Worm (Caenorhabditis elegans) whole organism, L4 larva: ENCODE results near the gene Y47D3A.21.

Experiments
- F26F4.8 ChIP-seq: fragments of 200-800 bp; sonication (Bioruptor generic); conservative IDR thresholded peaks from 2 replicates; pipeline ENCODE4 v1.3.6; 2022; ENCODE audit warnings: missing genetic modification characterization, missing compliant biosample characterization
- F49E8.2 ChIP-seq: sonication (generic microtip); optimal IDR thresholded peaks from 2 replicates; lab custom pipeline; 2016; ENCODE audit warnings: missing compliant biosample characterization, mild to moderate bottlenecking, missing genetic modification characterization, borderline replicate concordance
- T20F7.1 ChIP-seq: fragments of 200-800 bp; sonication (Bioruptor generic); optimal IDR thresholded peaks from 2 replicates; lab custom pipeline; 2018; ENCODE audit warnings: mild to moderate bottlenecking, missing genetic modification characterization, missing compliant biosample characterization
- T26A8.4 ChIP-seq: fragments of 200-800 bp; sonication (Bioruptor generic); IDR thresholded peaks from 2 replicates; pipeline ENCODE4 v1.3.6; 2022; ENCODE audit warnings: missing genetic modification characterization, missing compliant biosample characterization
- Y105C5A.15 ChIP-seq: fragments of 200-800 bp; sonication (Bioruptor generic); IDR thresholded peaks from 2 replicates; pipeline ENCODE4 v1.3.6; 2022; ENCODE audit warnings: missing genetic modification characterization, missing compliant biosample characterization
- Y48G9A.11 ChIP-seq: fragments of 200-800 bp; sonication (Bioruptor generic); IDR thresholded peaks from 2 replicates; pipeline ENCODE4 v1.3.6; 2022; ENCODE audit warnings: missing genetic modification reagents, missing genetic modification characterization, missing compliant biosample characterization
- ZK337.2 ChIP-seq: fragments of 200-800 bp; sonication (Bioruptor generic); IDR thresholded peaks from 2 replicates; pipeline ENCODE4 v1.3.6; 2022; ENCODE audit warnings: missing genetic modification reagents, missing genetic modification characterization, missing compliant biosample characterization
- aha-1 ChIP-seq: fragments of 150-350 bp; peaks from one replicate; lab custom pipeline; 2014; ENCODE audit warnings: missing biosample characterization, missing genetic modification characterization
- ama-1 ChIP-seq: fragments of 150-350 bp; optimal IDR thresholded peaks from 2 replicates; lab custom pipeline; 2014; ENCODE audit warnings: inconsistent platforms, mixed read lengths
- ceh-62 ChIP-seq: sonication (generic microtip); optimal IDR thresholded peaks from 2 replicates; lab custom pipeline; 2017; ENCODE audit warnings: missing biosample characterization, missing genetic modification characterization
- ces-1 ChIP-seq: fragments of 150-350 bp; sonication (generic microtip); optimal IDR thresholded peaks from 4 replicates; lab custom pipeline; 2014; ENCODE audit warnings: missing biosample characterization, missing genetic modification reagents, missing genetic modification characterization
- ctbp-1 ChIP-seq: fragments of 200-800 bp; sonication (Bioruptor generic); IDR thresholded peaks from 2 replicates; pipeline ENCODE4 v1.3.6; 2022; ENCODE audit warnings: missing genetic modification reagents, missing genetic modification characterization, missing compliant biosample characterization
- daf-12 ChIP-seq: fragments of 150-350 bp; optimal IDR thresholded peaks from 2 replicates; lab custom pipeline; 2014; ENCODE audit warnings: missing biosample characterization, missing genetic modification reagents, missing genetic modification characterization
- daf-16 ChIP-seq, 3 experiments: sonication (generic microtip); optimal IDR thresholded peaks; 2 replicates each; lab custom pipeline; 2016 to 2017; ENCODE audit warnings: missing genetic modification characterization in 3 of 3, missing genetic modification reagents in 3 of 3, mild to moderate bottlenecking in 2 of 3, missing compliant biosample characterization in 2 of 3, missing biosample characterization in 1 of 3, moderate library complexity in 1 of 3
- hlh-11 ChIP-seq: fragments of 200-800 bp; sonication (Bioruptor generic); optimal IDR thresholded peaks from 2 replicates; lab custom pipeline; 2018; ENCODE audit warnings: mild to moderate bottlenecking, missing genetic modification characterization, missing compliant biosample characterization
- hmg-1.1 ChIP-seq: fragments of 200-800 bp; sonication (Bioruptor generic); IDR thresholded peaks from 2 replicates; pipeline ENCODE4 v1.3.6; 2022; ENCODE audit warnings: missing genetic modification reagents, missing genetic modification characterization, missing compliant biosample characterization
- lim-7 ChIP-seq: fragments of 200-800 bp; sonication (Bioruptor generic); IDR thresholded peaks from 2 replicates; pipeline ENCODE4 v1.3.6; 2022; ENCODE audit warnings: missing genetic modification characterization, missing compliant biosample characterization
- lin-1 ChIP-seq: fragments of 200-800 bp; sonication (Bioruptor generic); IDR thresholded peaks from 2 replicates; pipeline ENCODE4 v1.3.6; 2022; ENCODE audit warnings: missing genetic modification reagents, missing genetic modification characterization, missing compliant biosample characterization
- lin-29 ChIP-seq: fragments of 200-800 bp; sonication (Bioruptor generic); IDR thresholded peaks from 2 replicates; pipeline ENCODE4 v1.3.6; 2022; ENCODE audit warnings: missing genetic modification reagents, missing genetic modification characterization, missing compliant biosample characterization
- lin-38 ChIP-seq: fragments of 200-800 bp; sonication (Bioruptor generic); IDR thresholded peaks from 2 replicates; pipeline ENCODE4 v1.3.6; 2022; ENCODE audit warnings: missing genetic modification reagents, missing genetic modification characterization, missing compliant biosample characterization
- madf-5 ChIP-seq, 2 experiments: fragments of 200-800 bp; sonication (Bioruptor generic); IDR thresholded peaks; 2 replicates each; pipeline ENCODE4 v1.3.6; 2022; ENCODE audit warnings: missing compliant biosample characterization in 2 of 2, missing genetic modification characterization in 2 of 2
- mep-1 ChIP-seq: fragments of 150-350 bp; sonication (generic microtip); optimal IDR thresholded peaks from 3 replicates; lab custom pipeline; 2014; ENCODE audit warnings: missing biosample characterization, missing genetic modification characterization
- mes-2 ChIP-seq: sonication (generic microtip); optimal IDR thresholded peaks from 2 replicates; lab custom pipeline; 2016; ENCODE audit warnings: missing genotype, mild to moderate bottlenecking, missing genetic modification characterization, missing compliant biosample characterization; ENCODE audit not compliant: poor library complexity, severe bottlenecking
- mxl-2 ChIP-seq: fragments of 200-800 bp; sonication (Bioruptor generic); conservative IDR thresholded peaks from 2 replicates; pipeline ENCODE4 v1.3.6; 2022; ENCODE audit warnings: missing genetic modification reagents, missing genetic modification characterization, missing compliant biosample characterization
- nhr-10 ChIP-seq: fragments of 150-350 bp; optimal IDR thresholded peaks from 2 replicates; lab custom pipeline; 2014; ENCODE audit warnings: missing biosample characterization, missing genetic modification characterization
- pha-4 ChIP-seq, 2 experiments: fragments of 150-350 bp in 1 of 2; fragments of 200-800 bp in 1 of 2; sonication (Bioruptor generic) in 1 of 2; IDR thresholded peaks in 1 of 2; optimal IDR thresholded peaks in 1 of 2; 2 replicates each; pipeline versions ENCODE4 v1.3.6 to Lab custom; 2014 to 2022; ENCODE audit warnings: missing genetic modification characterization in 2 of 2, missing genetic modification reagents in 2 of 2, missing biosample characterization in 1 of 2, missing compliant biosample characterization in 1 of 2
- tag-97 ChIP-seq: fragments of 200-800 bp; sonication (Bioruptor generic); IDR thresholded peaks from 2 replicates; pipeline ENCODE4 v1.3.6; 2022; ENCODE audit warnings: missing genetic modification characterization, missing compliant biosample characterization
- tra-1 ChIP-seq: fragments of 200-800 bp; sonication (Bioruptor generic); IDR thresholded peaks from 2 replicates; pipeline ENCODE4 v1.3.6; 2022; ENCODE audit warnings: missing genetic modification reagents, missing genetic modification characterization, missing compliant biosample characterization
- unc-39 ChIP-seq: sonication (generic microtip); optimal IDR thresholded peaks from 2 replicates; lab custom pipeline; 2017; ENCODE audit warnings: missing biosample characterization, missing genetic modification characterization
- unc-62 ChIP-seq, 3 experiments: fragments of 150-350 bp in 1 of 3; sonication (generic microtip); optimal IDR thresholded peaks in 2 of 3; peaks in 1 of 3; 1 replicate in 1 of 3; 2 replicates in 2 of 3; lab custom pipeline; 2014 to 2017; ENCODE audit warnings: missing biosample characterization in 3 of 3, missing genetic modification characterization in 3 of 3, missing genetic modification reagents in 3 of 3, missing genotype in 1 of 3
- vab-7 ChIP-seq: fragments of 200-800 bp; sonication (Bioruptor generic); IDR thresholded peaks from 2 replicates; pipeline ENCODE4 v1.3.6; 2022; ENCODE audit warnings: missing genetic modification reagents, missing genetic modification characterization, missing compliant biosample characterization
- zag-1 ChIP-seq: fragments of 150-350 bp; optimal IDR thresholded peaks from 2 replicates; lab custom pipeline; 2014; ENCODE audit warnings: missing biosample characterization, missing genetic modification characterization

The Y47D3A.21 gene

DNA sequence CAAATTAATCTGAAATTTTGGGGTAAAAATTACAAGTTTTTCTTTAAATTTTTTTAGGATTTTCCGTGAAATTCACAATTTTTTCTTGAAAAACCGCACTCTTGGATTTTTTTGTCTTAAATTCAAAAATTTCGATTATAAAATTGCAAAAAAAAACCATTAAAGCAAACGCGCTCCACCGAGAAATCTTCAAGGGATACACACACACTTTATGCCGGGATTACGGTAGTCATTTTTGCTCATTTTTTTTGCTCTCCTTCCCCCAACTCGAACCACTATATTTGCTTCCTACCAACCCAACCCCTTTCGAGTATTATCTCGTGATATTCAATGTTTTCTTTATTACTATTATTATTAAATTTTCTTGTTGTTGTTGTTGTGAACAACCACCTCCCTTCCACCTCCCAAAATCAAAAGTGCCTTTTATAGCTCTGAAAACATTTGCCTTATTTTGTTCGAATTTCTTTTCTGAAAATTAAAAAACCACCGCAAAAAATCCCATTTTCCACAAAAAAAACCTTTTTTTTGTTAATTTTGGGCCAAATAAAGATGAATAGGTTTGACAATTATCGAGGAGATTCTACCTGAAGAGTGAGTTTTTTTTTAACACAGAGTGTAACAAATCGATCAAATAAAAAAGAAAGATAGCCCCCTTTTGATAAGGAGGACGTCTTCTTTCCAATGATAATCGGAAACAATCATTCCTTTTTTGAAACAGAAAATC lies 26.8 kb downstream of the Y47D3A.21 start, which contains the start of gene Y47D3A.32:
Gene Y47D3A.32 (plus strand): TSS at position 674 of the 724 bp plus-strand sequence.
- TF ChIP-seq mes-2 (tag; lab: Kevin White, UChicago) (peak; percentile 22), Y48G9A.11 (GFP tag; lab: Robert Waterston, UW) (peak; percentile 34; the same call in 1 of the 2 replicates), zag-1 (tag; lab: Kevin White, UChicago) (no peak), ctbp-1 (GFP tag; lab: Robert Waterston, UW) (0 out of 2 replicates have a peak, but pooled peaks have one; percentile 26), pha-4 (GFP tag; IDR thresholded peaks at IDR 0.05; lab: Robert Waterston, UW) (peak; percentile 26; the same call in 1 of the 2 replicates), pha-4 (tag; optimal IDR thresholded peaks at IDR 0.05; lab: Kevin White, UChicago) (no peak), Y105C5A.15 (GFP tag; lab: Robert Waterston, UW) (0 out of 2 replicates have a peak, but pooled peaks have one; percentile 2), lim-7 (GFP tag; lab: Robert Waterston, UW) (0 out of 2 replicates have a peak, but pooled peaks have one; percentile 56), lin-38 (GFP tag; lab: Robert Waterston, UW) (peak; percentile 49), vab-7 (GFP tag; lab: Robert Waterston, UW) (0 out of 2 replicates have a peak, but pooled peaks have one; percentile 25), mep-1 (tag; lab: Kevin White, UChicago) (peak; percentile 33), ZK337.2 (GFP tag; lab: Robert Waterston, UW) (no peak)
- TF ChIP-seq, all 104 proteins: peak for 9

- peak; percentile 66 for TF ChIP-seq aha-1 (tag; lab: Kevin White, UChicago)
- peak in 1 of 2 experiments; percentile 76 for TF ChIP-seq unc-62 (GFP tag; optimal IDR thresholded peaks at IDR 0.05 in 1 of 2; lab: Kevin White, UChicago)
- no peak for TF ChIP-seq unc-62 (tag; optimal IDR thresholded peaks at IDR 0.05; lab: Kevin White, UChicago)
- TF ChIP-seq tag-97, result no peak
- TF ChIP-seq hlh-11 (tag; lab: Kevin White, UChicago), result no peak
- TF ChIP-seq nhr-10 (tag; lab: Kevin White, UChicago), result no peak
These were observed 29.8 kb downstream of the Y47D3A.21 start for ce11 chrIII:11248897-11249296.

ce11 chrIII:11246588-11246987 lies 32.1 kb downstream of the Y47D3A.21 start:
- TF ChIP-seq ceh-62 (tag; lab: Kevin White, UChicago) (no peak), mxl-2 (no peak), madf-5 (GFP tag; IDR thresholded peaks at IDR 0.05; lab: Robert Waterston, UW) (0 out of 4 replicates have a peak, but pooled peaks of 1 of the 2 experiments have one; percentile 33), aha-1 (tag; lab: Kevin White, UChicago) (peak; percentile 57), lin-29 (GFP tag; lab: Robert Waterston, UW) (no peak), mes-2 (tag; lab: Kevin White, UChicago) (peak; percentile 19), ama-1 (peak; percentile 49), hlh-11 (tag; lab: Kevin White, UChicago) (no peak), daf-16 (GFP tag; optimal IDR thresholded peaks at IDR 0.05; lab: Kevin White, UChicago) (no peak), daf-16 (tag; optimal IDR thresholded peaks at IDR 0.05; lab: Kevin White, UChicago) (peak; percentile 2), lin-1 (GFP tag; lab: Robert Waterston, UW) (no peak), tra-1 (GFP tag; lab: Robert Waterston, UW) (no peak), unc-39 (no peak), unc-62 (GFP tag; optimal IDR thresholded peaks at IDR 0.05 in 1 of 2; lab: Kevin White, UChicago) (no peak), unc-62 (tag; optimal IDR thresholded peaks at IDR 0.05; lab: Kevin White, UChicago) (no peak), hmg-1.1 (GFP tag; lab: Robert Waterston, UW) (no peak)

ce11 chrIII:11244820-11245219 lies 33.9 kb downstream of the Y47D3A.21 start, which contains the start of gene rsks-1:
TSS of gene rsks-1 (plus strand) at chrIII:11245120.
- no peak for TF ChIP-seq T26A8.4 (GFP tag; lab: Robert Waterston, UW)
- TF ChIP-seq daf-12 (tag; lab: Kevin White, UChicago), result no peak
- TF ChIP-seq T20F7.1 (GFP tag; lab: Kevin White, UChicago), result no peak
- TF ChIP-seq F26F4.8, result no peak
- TF ChIP-seq F49E8.2 (tag; lab: Kevin White, UChicago), result no peak
- TF ChIP-seq ceh-62 (tag; lab: Kevin White, UChicago), result no peak
- TF ChIP-seq ces-1, result no peak
